Worm (Caenorhabditis elegans) whole organism, L4 larva: ENCODE results near the gene T20F7.3.
A peak's percentile ranks its signal among the peaks of the same experiment; 100 is the strongest.
"Not testable (repeated sequence)": the region's sequence is repeated elsewhere in the genome, so short reads cannot be mapped to it uniquely, and the experiment has no call there.

Experiments used
- F44E2.7 ChIP-seq: fragments of 200-800 bp; sonication (Bioruptor generic); IDR thresholded peaks from 2 replicates; pipeline ENCODE4 v2.1.2; 2022; ENCODE audit warnings: missing genetic modification characterization, missing compliant biosample characterization
- T26A8.4 ChIP-seq: fragments of 200-800 bp; sonication (Bioruptor generic); IDR thresholded peaks from 2 replicates; pipeline ENCODE4 v1.3.6; 2022; ENCODE audit warnings: missing genetic modification characterization, missing compliant biosample characterization
- ZK337.2 ChIP-seq: fragments of 200-800 bp; sonication (Bioruptor generic); IDR thresholded peaks from 2 replicates; pipeline ENCODE4 v1.3.6; 2022; ENCODE audit warnings: missing genetic modification reagents, missing genetic modification characterization, missing compliant biosample characterization
- aha-1 ChIP-seq: fragments of 150-350 bp; peaks from one replicate; lab custom pipeline; 2014; ENCODE audit warnings: missing biosample characterization, missing genetic modification characterization
- ama-1 ChIP-seq: fragments of 150-350 bp; optimal IDR thresholded peaks from 2 replicates; lab custom pipeline; 2014; ENCODE audit warnings: inconsistent platforms, mixed read lengths
- arid-1 ChIP-seq: fragments of 200-800 bp; sonication (Bioruptor generic); conservative IDR thresholded peaks from 2 replicates; pipeline ENCODE4 v1.3.6; 2022; ENCODE audit warnings: missing genetic modification reagents, missing genetic modification characterization, missing compliant biosample characterization
- ceh-20 ChIP-seq: fragments of 200-800 bp; sonication (Bioruptor generic); IDR thresholded peaks from 2 replicates; pipeline ENCODE4 v1.3.6; 2022; ENCODE audit warnings: missing genetic modification reagents, missing genetic modification characterization, missing compliant biosample characterization
- dmd-6 ChIP-seq: fragments of 200-800 bp; sonication (Bioruptor generic); IDR thresholded peaks from 2 replicates; pipeline ENCODE4 v1.3.6; 2022; ENCODE audit warnings: missing genetic modification reagents, missing genetic modification characterization, missing compliant biosample characterization
- egl-43 ChIP-seq: fragments of 200-800 bp; sonication (Bioruptor generic); IDR thresholded peaks from 2 replicates; pipeline ENCODE4 v1.3.6; 2022; ENCODE audit warnings: missing genetic modification reagents, missing genetic modification characterization, missing compliant biosample characterization
- fkh-10 ChIP-seq: fragments of 150-350 bp; optimal IDR thresholded peaks from 2 replicates; lab custom pipeline; 2014; ENCODE audit warnings: missing biosample characterization, missing genetic modification reagents, missing genetic modification characterization
- hif-1 ChIP-seq, 2 experiments: sonication (generic microtip); optimal IDR thresholded peaks; 2 replicates each; lab custom pipeline; 2016 to 2017; ENCODE audit warnings: missing compliant biosample characterization in 2 of 2, missing genetic modification characterization in 2 of 2, missing genetic modification reagents in 2 of 2, missing genotype in 2 of 2, mild to moderate bottlenecking in 1 of 2
- hlh-11 ChIP-seq: fragments of 200-800 bp; sonication (Bioruptor generic); optimal IDR thresholded peaks from 2 replicates; lab custom pipeline; 2018; ENCODE audit warnings: mild to moderate bottlenecking, missing genetic modification characterization, missing compliant biosample characterization
- hlh-30 ChIP-seq: sonication (generic microtip); optimal IDR thresholded peaks from 2 replicates; lab custom pipeline; 2017; ENCODE audit warnings: antibody characterized with exemption, mild to moderate bottlenecking, missing genetic modification characterization, missing compliant biosample characterization; ENCODE audit not compliant: insufficient read depth
- hmg-1.1 ChIP-seq: fragments of 200-800 bp; sonication (Bioruptor generic); IDR thresholded peaks from 2 replicates; pipeline ENCODE4 v1.3.6; 2022; ENCODE audit warnings: missing genetic modification reagents, missing genetic modification characterization, missing compliant biosample characterization
- lim-7 ChIP-seq: fragments of 200-800 bp; sonication (Bioruptor generic); IDR thresholded peaks from 2 replicates; pipeline ENCODE4 v1.3.6; 2022; ENCODE audit warnings: missing genetic modification characterization, missing compliant biosample characterization
- lin-13 ChIP-seq: fragments of 150-350 bp; optimal IDR thresholded peaks from 2 replicates; lab custom pipeline; 2014; ENCODE audit warnings: missing biosample characterization, missing genetic modification reagents, missing genetic modification characterization
- lin-39 ChIP-seq: fragments of 150-350 bp; optimal IDR thresholded peaks from 2 replicates; lab custom pipeline; 2014; ENCODE audit warnings: missing biosample characterization, missing genetic modification reagents, missing genetic modification characterization
- lsy-2 ChIP-seq, 2 experiments: fragments of 150-350 bp in 1 of 2; sonication (generic microtip) in 1 of 2; optimal IDR thresholded peaks; 2 replicates each; lab custom pipeline; 2014 to 2017; ENCODE audit warnings: missing biosample characterization in 2 of 2, missing genetic modification characterization in 2 of 2
- madf-5 ChIP-seq, 2 experiments: fragments of 200-800 bp; sonication (Bioruptor generic); IDR thresholded peaks; 2 replicates each; pipeline ENCODE4 v1.3.6; 2022; ENCODE audit warnings: missing compliant biosample characterization in 2 of 2, missing genetic modification characterization in 2 of 2
- mdl-1 ChIP-seq, 2 experiments: fragments of 150-350 bp in 1 of 2; sonication (generic microtip) in 1 of 2; optimal IDR thresholded peaks; 2 replicates each; lab custom pipeline; 2014 to 2017; ENCODE audit warnings: missing biosample characterization in 2 of 2, missing genetic modification characterization in 2 of 2
- mdt-29 ChIP-seq: fragments of 200-800 bp; sonication (Bioruptor generic); IDR thresholded peaks from 2 replicates; pipeline ENCODE4 v1.3.6; 2022; ENCODE audit warnings: missing genetic modification reagents, missing genetic modification characterization, missing compliant biosample characterization
- mxl-3 ChIP-seq: fragments of 200-800 bp; sonication (Bioruptor generic); optimal IDR thresholded peaks from 2 replicates; lab custom pipeline; 2018; ENCODE audit warnings: mild to moderate bottlenecking, missing genetic modification characterization, missing compliant biosample characterization
- nhr-11 ChIP-seq: fragments of 150-350 bp; optimal IDR thresholded peaks from 2 replicates; lab custom pipeline; 2014; ENCODE audit warnings: missing biosample characterization, missing genetic modification characterization
- nhr-237 ChIP-seq: sonication (generic microtip); optimal IDR thresholded peaks from 2 replicates; lab custom pipeline; 2017; ENCODE audit warnings: missing biosample characterization, missing genetic modification characterization
- nhr-25 ChIP-seq: sonication (generic microtip); optimal IDR thresholded peaks from 2 replicates; lab custom pipeline; 2017; ENCODE audit warnings: missing genetic modification characterization, mild to moderate bottlenecking, missing compliant biosample characterization, antibody characterized with exemption, moderate library complexity, borderline replicate concordance; ENCODE audit not compliant: insufficient read depth
- nhr-28 ChIP-seq: fragments of 150-350 bp; optimal IDR thresholded peaks from 2 replicates; lab custom pipeline; 2014; ENCODE audit warnings: missing biosample characterization, missing genetic modification characterization
- nhr-41 ChIP-seq: fragments of 200-800 bp; sonication (Bioruptor generic); IDR thresholded peaks from 2 replicates; pipeline ENCODE4 v1.3.6; 2022; ENCODE audit warnings: missing genetic modification reagents, missing genetic modification characterization, missing compliant biosample characterization
- php-3 ChIP-seq: fragments of 200-800 bp; sonication (Bioruptor generic); IDR thresholded peaks from 2 replicates; pipeline ENCODE4 v1.3.6; 2022; ENCODE audit warnings: missing genetic modification reagents, missing genetic modification characterization, missing compliant biosample characterization
- rbr-2 ChIP-seq: sonication (generic microtip); optimal IDR thresholded peaks from 2 replicates; lab custom pipeline; 2016; ENCODE audit warnings: missing genotype, missing genetic modification characterization, missing compliant biosample characterization
- set-16 ChIP-seq: fragments of 200-800 bp; sonication (Bioruptor generic); IDR thresholded peaks from 2 replicates; pipeline ENCODE4 v1.3.6; 2022; ENCODE audit warnings: missing genetic modification reagents, missing genetic modification characterization, missing compliant biosample characterization
- spr-1 ChIP-seq: sonication (generic microtip); optimal IDR thresholded peaks from 2 replicates; lab custom pipeline; 2016; ENCODE audit warnings: mild to moderate bottlenecking, missing genetic modification characterization, missing compliant biosample characterization
- tra-1 ChIP-seq: fragments of 200-800 bp; sonication (Bioruptor generic); IDR thresholded peaks from 2 replicates; pipeline ENCODE4 v1.3.6; 2022; ENCODE audit warnings: missing genetic modification reagents, missing genetic modification characterization, missing compliant biosample characterization
- unc-62 ChIP-seq, 3 experiments: fragments of 150-350 bp in 1 of 3; sonication (generic microtip); optimal IDR thresholded peaks in 2 of 3; peaks in 1 of 3; 1 replicate in 1 of 3; 2 replicates in 2 of 3; lab custom pipeline; 2014 to 2017; ENCODE audit warnings: missing biosample characterization in 3 of 3, missing genetic modification characterization in 3 of 3, missing genetic modification reagents in 3 of 3, missing genotype in 1 of 3
- zip-2 ChIP-seq: fragments of 150-350 bp; optimal IDR thresholded peaks from 2 replicates; lab custom pipeline; 2014; ENCODE audit warnings: missing biosample characterization, missing genetic modification characterization
- ztf-7 ChIP-seq: fragments of 150-350 bp; optimal IDR thresholded peaks from 2 replicates; lab custom pipeline; 2014; ENCODE audit warnings: missing biosample characterization, missing genetic modification characterization

The T20F7.3 gene

DNA sequence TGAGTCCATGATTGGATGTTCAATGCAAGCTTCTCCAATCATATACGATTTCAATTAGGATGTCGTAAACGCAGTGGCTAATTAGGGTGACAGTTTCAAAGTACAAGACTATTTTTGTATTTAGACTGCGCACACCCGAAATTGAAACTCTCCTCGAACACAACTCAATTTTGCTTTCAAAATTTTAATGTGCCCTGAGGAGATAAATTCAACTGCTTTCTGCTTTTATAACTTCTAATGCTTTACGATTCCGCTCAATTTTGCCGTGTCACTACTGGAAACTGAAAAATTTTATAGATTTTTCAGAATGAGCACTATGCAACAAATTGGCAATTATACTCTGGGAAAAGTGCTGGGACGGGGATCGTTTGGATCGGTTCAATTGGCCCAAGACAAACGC lies 34.4 kb downstream of the T20F7.3 start, which contains the start of gene F39F10.2:
Gene F39F10.2, plus strand, starts transcription at position 301 of the 400 bp plus-strand sequence.
- TF ChIP-seq lin-13 (GFP tag; lab: Kevin White, UChicago), result no peak
- no peak for TF ChIP-seq ztf-7
- TF ChIP-seq unc-62 (GFP tag; optimal IDR thresholded peaks at IDR 0.05 in 1 of 2; lab: Kevin White, UChicago), result no peak
- TF ChIP-seq unc-62 (tag; optimal IDR thresholded peaks at IDR 0.05; lab: Kevin White, UChicago), result no peak
- no peak for TF ChIP-seq fkh-10
- no peak for TF ChIP-seq madf-5 (GFP tag; IDR thresholded peaks at IDR 0.05; lab: Robert Waterston, UW)
- no peak for TF ChIP-seq lsy-2 (tag; optimal IDR thresholded peaks at IDR 0.05; lab: Kevin White, UChicago)
- TF ChIP-seq rbr-2 (tag; lab: Kevin White, UChicago), result no peak
- no peak for TF ChIP-seq zip-2
- no peak for TF ChIP-seq nhr-237 (tag; lab: Kevin White, UChicago)
- no peak for TF ChIP-seq ama-1 (lab: Kevin White, UChicago)
- TF ChIP-seq ZK337.2 (GFP tag; lab: Robert Waterston, UW), result no peak
- no peak for TF ChIP-seq nhr-41
- no peak for TF ChIP-seq lin-39 (tag; lab: Kevin White, UChicago)
- no peak for TF ChIP-seq nhr-25 (tag; lab: Kevin White, UChicago)
- no peak for TF ChIP-seq mdt-29
- TF ChIP-seq lim-7 (GFP tag; lab: Robert Waterston, UW), result no peak
- TF ChIP-seq aha-1 (tag; lab: Kevin White, UChicago), result no peak

DNA sequence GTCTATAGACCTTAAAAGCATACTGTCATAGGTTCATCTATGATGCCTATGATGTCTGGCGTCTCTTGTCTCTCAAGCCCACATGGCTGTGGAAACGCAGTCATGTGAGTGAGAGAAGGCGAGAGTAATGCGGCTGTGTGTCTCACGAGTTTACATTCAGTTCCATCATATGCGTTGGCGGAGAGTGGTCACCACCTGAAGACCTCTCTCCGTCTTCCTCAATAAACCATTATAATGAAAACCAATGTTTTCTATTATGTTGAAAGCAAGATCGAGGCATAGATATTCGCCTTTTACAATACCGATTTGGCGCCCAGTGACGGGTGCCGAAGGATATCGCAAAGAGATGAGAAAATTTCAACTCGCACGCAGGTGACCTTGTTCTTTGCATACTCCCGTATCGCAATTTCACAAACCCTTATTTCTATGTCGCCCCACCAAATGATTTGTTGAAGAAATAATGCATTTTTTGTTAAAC lies 41.7 kb downstream of the T20F7.3 start:
- peak; percentile 96 for TF ChIP-seq hlh-30 (tag; lab: Kevin White, UChicago)
- TF ChIP-seq tra-1 (GFP tag; lab: Robert Waterston, UW), result peak; percentile 54; the same call in 1 of the 2 replicates
- TF ChIP-seq php-3 (GFP tag; lab: Robert Waterston, UW), result 0 out of 2 replicates have a peak, but pooled peaks have one; percentile 10
- TF ChIP-seq T26A8.4 (GFP tag; lab: Robert Waterston, UW), result 0 out of 2 replicates have a peak, but pooled peaks have one; percentile 31
- TF ChIP-seq mdl-1 (tag; optimal IDR thresholded peaks at IDR 0.05; lab: Kevin White, UChicago), result peak; percentile 28 to 84
- TF ChIP-seq hmg-1.1 (GFP tag; lab: Robert Waterston, UW), result peak; percentile 77
- peak; percentile 79 for TF ChIP-seq dmd-6 (GFP tag; lab: Robert Waterston, UW)
- TF ChIP-seq aha-1 (tag; lab: Kevin White, UChicago), result peak; percentile 53
- peak; percentile 41; the same call in 1 of the 2 replicates for TF ChIP-seq set-16
- TF ChIP-seq egl-43 (GFP tag; lab: Robert Waterston, UW), result 0 out of 2 replicates have a peak, but pooled peaks have one; percentile 28
- TF ChIP-seq nhr-11, result peak; percentile 18
- peak; percentile 81 for TF ChIP-seq hlh-11
- TF ChIP-seq unc-62 (GFP tag; optimal IDR thresholded peaks at IDR 0.05 in 1 of 2; lab: Kevin White, UChicago), result peak in 1 of 2 experiments; percentile 90
- TF ChIP-seq unc-62 (tag; optimal IDR thresholded peaks at IDR 0.05; lab: Kevin White, UChicago), result not testable (repeated sequence)
- 0 out of 2 replicates have a peak, but pooled peaks have one; percentile 27 for TF ChIP-seq arid-1 (GFP tag; lab: Robert Waterston, UW)
- TF ChIP-seq mxl-3, result peak; percentile 79
- TF ChIP-seq nhr-25 (tag; lab: Kevin White, UChicago), result peak; percentile 42
- TF ChIP-seq nhr-28, result peak; percentile 67
- TF ChIP-seq ceh-20 (GFP tag; lab: Robert Waterston, UW), result 0 out of 2 replicates have a peak, but pooled peaks have one; percentile 14
- peak in 1 of 2 experiments; percentile 1 for TF ChIP-seq hif-1 (tag; optimal IDR thresholded peaks at IDR 0.05; lab: Kevin White, UChicago)

DNA sequence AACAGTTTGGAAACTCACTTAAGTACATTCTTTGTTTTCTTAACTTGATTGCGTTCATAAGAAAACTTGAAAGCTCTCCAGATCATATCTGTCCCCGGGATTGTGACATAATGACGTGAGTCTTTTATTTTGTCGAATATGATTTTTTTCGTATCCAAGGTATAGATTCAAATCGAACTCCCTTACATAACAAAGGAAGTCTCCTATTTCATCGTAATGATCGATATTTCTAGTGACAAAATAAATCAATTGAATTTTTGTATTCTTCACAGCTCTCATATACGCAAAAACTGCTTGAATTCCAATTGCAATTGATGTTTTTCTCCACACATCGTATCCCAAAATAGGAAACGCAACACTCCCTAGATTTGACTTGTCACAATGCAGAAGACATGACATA lies 42.5 kb downstream of the T20F7.3 start:
- no peak for TF ChIP-seq F44E2.7 (GFP tag; lab: Robert Waterston, UW)
- TF ChIP-seq aha-1 (tag; lab: Kevin White, UChicago), result peak; percentile 70
- no peak for TF ChIP-seq spr-1 (tag; lab: Kevin White, UChicago)
